Worm (Caenorhabditis elegans) whole organism, L1 larva: ENCODE data around the gene clh-3.
A peak's percentile ranks its signal among the peaks of the same experiment; 100 is the strongest.

Experiments
- C04F5.9 ChIP-seq: sonication (generic microtip); optimal IDR thresholded peaks from 2 replicates; lab custom pipeline; 2016; ENCODE audit warnings: missing genetic modification characterization, missing compliant biosample characterization
- C16A3.4 ChIP-seq: fragments of 150-350 bp; optimal IDR thresholded peaks from 2 replicates; lab custom pipeline; 2014; ENCODE audit warnings: missing biosample characterization, missing genetic modification characterization
- C34B4.2 ChIP-seq: sonication (generic microtip); optimal IDR thresholded peaks from 2 replicates; lab custom pipeline; 2017; ENCODE audit warnings: mild to moderate bottlenecking, missing genetic modification characterization, missing compliant biosample characterization
- F16B12.6 ChIP-seq: fragments of 150-350 bp; optimal IDR thresholded peaks from 2 replicates; lab custom pipeline; 2014; ENCODE audit warnings: missing biosample characterization, missing genetic modification characterization
- Y116A8C.19 ChIP-seq: sonication (generic microtip); optimal IDR thresholded peaks from 2 replicates; lab custom pipeline; 2016; ENCODE audit warnings: missing compliant biosample characterization, missing genetic modification characterization, borderline replicate concordance
- ama-1 ChIP-seq: fragments of 150-350 bp; optimal IDR thresholded peaks from 2 replicates; lab custom pipeline; 2014
- blmp-1 ChIP-seq: fragments of 150-350 bp; optimal IDR thresholded peaks from 2 replicates; lab custom pipeline; 2014; ENCODE audit warnings: missing biosample characterization, missing genetic modification characterization
- ceh-63 ChIP-seq: fragments of 200-800 bp; sonication (Bioruptor generic); optimal IDR thresholded peaks from 2 replicates; lab custom pipeline; 2018; ENCODE audit warnings: mild to moderate bottlenecking, missing genetic modification characterization, missing compliant biosample characterization
- ceh-88 ChIP-seq: fragments of 200-800 bp; sonication (Bioruptor generic); IDR thresholded peaks from 2 replicates; pipeline ENCODE4 v1.3.6; 2022; ENCODE audit warnings: missing genetic modification characterization, missing compliant biosample characterization
- dpl-1 ChIP-seq, 3 experiments: fragments of 150-350 bp in 2 of 3; sonication (generic microtip) in 1 of 3; optimal IDR thresholded peaks; 2 replicates each; lab custom pipeline; 2014 to 2017; ENCODE audit warnings: missing biosample characterization in 3 of 3, missing genetic modification characterization in 3 of 3, missing genetic modification reagents in 3 of 3
- dsc-1 ChIP-seq: sonication (generic microtip); optimal IDR thresholded peaks from 2 replicates; lab custom pipeline; 2016; ENCODE audit warnings: mild to moderate bottlenecking, missing genetic modification characterization, missing compliant biosample characterization
- efl-1 ChIP-seq, 4 experiments: fragments of 150-350 bp; optimal IDR thresholded peaks in 3 of 4; peaks in 1 of 4; 1 replicate in 1 of 4; 2 replicates in 3 of 4; lab custom pipeline; 2014; ENCODE audit warnings: missing biosample characterization in 2 of 4, missing genetic modification characterization in 2 of 4, missing genetic modification reagents in 2 of 4
- egl-13 ChIP-seq: sonication (generic microtip); optimal IDR thresholded peaks from 2 replicates; lab custom pipeline; 2016; ENCODE audit warnings: missing genotype, missing genetic modification reagents, missing genetic modification characterization, missing compliant biosample characterization
- egl-27 ChIP-seq, 2 experiments: fragments of 150-350 bp in 1 of 2; sonication (generic microtip); optimal IDR thresholded peaks; 3 replicates each; lab custom pipeline; 2017 to 2018; ENCODE audit warnings: missing biosample characterization in 2 of 2, missing genetic modification characterization in 2 of 2, missing genetic modification reagents in 2 of 2
- elt-2 ChIP-seq: sonication (generic microtip); optimal IDR thresholded peaks from 2 replicates; lab custom pipeline; 2016; ENCODE audit warnings: missing genetic modification characterization, mild to moderate bottlenecking, inconsistent platforms, missing compliant biosample characterization, missing genetic modification reagents
- ets-5 ChIP-seq: fragments of 200-800 bp; sonication (Bioruptor generic); IDR thresholded peaks from 2 replicates; pipeline ENCODE4 v1.3.6; 2022; ENCODE audit warnings: missing genetic modification characterization, missing compliant biosample characterization
- fkh-10 ChIP-seq: sonication (generic microtip); optimal IDR thresholded peaks from 2 replicates; lab custom pipeline; 2017; ENCODE audit warnings: missing biosample characterization, missing genetic modification reagents, missing genetic modification characterization
- fkh-4 ChIP-seq: sonication (generic microtip); optimal IDR thresholded peaks from 2 replicates; lab custom pipeline; 2016; ENCODE audit warnings: missing compliant biosample characterization, missing genetic modification characterization, borderline replicate concordance
- fkh-8 ChIP-seq: sonication (generic microtip); optimal IDR thresholded peaks from 2 replicates; lab custom pipeline; 2016; ENCODE audit warnings: mild to moderate bottlenecking, missing genetic modification characterization, missing compliant biosample characterization
- grh-1 ChIP-seq: fragments of 200-800 bp; sonication (Bioruptor generic); IDR thresholded peaks from 2 replicates; pipeline ENCODE4 v1.3.6; 2022; ENCODE audit warnings: missing genetic modification reagents, missing genetic modification characterization, missing compliant biosample characterization
- hlh-17 ChIP-seq: fragments of 200-800 bp; sonication (Bioruptor generic); optimal IDR thresholded peaks from 2 replicates; lab custom pipeline; 2018; ENCODE audit warnings: missing genetic modification characterization, mild to moderate bottlenecking, missing compliant biosample characterization, moderate library complexity, borderline replicate concordance
- hlh-4 ChIP-seq: sonication (generic microtip); optimal IDR thresholded peaks from 2 replicates; lab custom pipeline; 2016; ENCODE audit warnings: mild to moderate bottlenecking, missing genetic modification characterization, missing compliant biosample characterization
- hpl-2 ChIP-seq: fragments of 150-350 bp; optimal IDR thresholded peaks from 2 replicates; lab custom pipeline; 2014; ENCODE audit warnings: missing biosample characterization, missing genetic modification reagents, missing genetic modification characterization
- irx-1 ChIP-seq: sonication (generic microtip); optimal IDR thresholded peaks from 2 replicates; lab custom pipeline; 2016; ENCODE audit warnings: missing genetic modification characterization, missing compliant biosample characterization
- lin-14 ChIP-seq: fragments of 200-800 bp; sonication (Bioruptor generic); optimal IDR thresholded peaks from 2 replicates; lab custom pipeline; 2018; ENCODE audit warnings: mild to moderate bottlenecking, missing genetic modification characterization, moderate library complexity, missing compliant biosample characterization
- lir-3 ChIP-seq: sonication (generic microtip); optimal IDR thresholded peaks from 2 replicates; lab custom pipeline; 2016; ENCODE audit warnings: mild to moderate bottlenecking, missing genetic modification characterization, moderate library complexity, missing compliant biosample characterization; ENCODE audit not compliant: poor library complexity
- mab-9 ChIP-seq: fragments of 200-800 bp; sonication (Bioruptor generic); IDR thresholded peaks from 2 replicates; pipeline ENCODE4 v1.3.6; 2022; ENCODE audit warnings: missing genetic modification reagents, missing genetic modification characterization, missing compliant biosample characterization
- mep-1 ChIP-seq: fragments of 150-350 bp; optimal IDR thresholded peaks from 2 replicates; lab custom pipeline; 2014; ENCODE audit warnings: missing biosample characterization, missing genetic modification characterization
- nhr-20 ChIP-seq: sonication (generic microtip); optimal IDR thresholded peaks from 2 replicates; lab custom pipeline; 2016; ENCODE audit warnings: mild to moderate bottlenecking, missing genetic modification characterization, missing compliant biosample characterization
- nhr-28 ChIP-seq: fragments of 150-350 bp; optimal IDR thresholded peaks from 2 replicates; lab custom pipeline; 2014; ENCODE audit warnings: missing biosample characterization, missing genetic modification characterization
- nhr-47 ChIP-seq: sonication (generic microtip); optimal IDR thresholded peaks from 2 replicates; lab custom pipeline; 2016; ENCODE audit warnings: mild to moderate bottlenecking, missing genetic modification characterization, moderate library complexity, missing compliant biosample characterization
- nhr-71 ChIP-seq: sonication (generic microtip); optimal IDR thresholded peaks from 2 replicates; lab custom pipeline; 2016; ENCODE audit warnings: mild to moderate bottlenecking, missing genetic modification characterization, moderate library complexity, missing compliant biosample characterization
- nhr-77 ChIP-seq: fragments of 150-350 bp; optimal IDR thresholded peaks from 2 replicates; lab custom pipeline; 2014; ENCODE audit warnings: missing biosample characterization, missing genetic modification characterization
- nhr-84 ChIP-seq: sonication (generic microtip); optimal IDR thresholded peaks from 2 replicates; lab custom pipeline; 2017; ENCODE audit warnings: missing biosample characterization, missing genetic modification characterization
- nhr-85 ChIP-seq: sonication (generic microtip); peaks from one replicate; lab custom pipeline; 2016; ENCODE audit warnings: missing genetic modification characterization, inconsistent platforms, missing compliant biosample characterization
- nhr-90 ChIP-seq: sonication (generic microtip); optimal IDR thresholded peaks from 2 replicates; lab custom pipeline; 2016; ENCODE audit warnings: mild to moderate bottlenecking, missing genetic modification characterization, missing compliant biosample characterization; ENCODE audit not compliant: poor library complexity
- pax-3 ChIP-seq: fragments of 200-800 bp; sonication (Bioruptor generic); optimal IDR thresholded peaks from 2 replicates; lab custom pipeline; 2018; ENCODE audit warnings: mild to moderate bottlenecking, missing genetic modification characterization, moderate library complexity, missing compliant biosample characterization
- pqm-1 ChIP-seq: sonication (generic microtip); optimal IDR thresholded peaks from 3 replicates; lab custom pipeline; 2017; ENCODE audit warnings: missing biosample characterization, missing genetic modification characterization
- snpc-4 ChIP-seq: fragments of 150-350 bp; optimal IDR thresholded peaks from 2 replicates; lab custom pipeline; 2014; ENCODE audit warnings: missing biosample characterization, missing genetic modification characterization
- swsn-7 ChIP-seq: sonication (generic microtip); optimal IDR thresholded peaks from 2 replicates; lab custom pipeline; 2016; ENCODE audit warnings: missing genetic modification characterization, missing compliant biosample characterization
- tlp-1 ChIP-seq: fragments of 150-350 bp; optimal IDR thresholded peaks from 2 replicates; lab custom pipeline; 2014; ENCODE audit warnings: missing biosample characterization, missing genetic modification characterization
- unc-30 ChIP-seq: sonication (generic microtip); optimal IDR thresholded peaks from 2 replicates; lab custom pipeline; 2017; ENCODE audit warnings: missing biosample characterization, missing genetic modification characterization
- unc-62 ChIP-seq: fragments of 150-350 bp; optimal IDR thresholded peaks from 2 replicates; lab custom pipeline; 2014; ENCODE audit warnings: missing biosample characterization, missing genetic modification reagents, missing genetic modification characterization
- xbp-1 ChIP-seq: sonication (generic microtip); optimal IDR thresholded peaks from 2 replicates; lab custom pipeline; 2016; ENCODE audit warnings: missing genetic modification characterization, missing compliant biosample characterization
- ztf-4 ChIP-seq: fragments of 150-350 bp; optimal IDR thresholded peaks from 2 replicates; lab custom pipeline; 2014; ENCODE audit warnings: missing biosample characterization, missing genetic modification characterization

The clh-3 gene

DNA sequence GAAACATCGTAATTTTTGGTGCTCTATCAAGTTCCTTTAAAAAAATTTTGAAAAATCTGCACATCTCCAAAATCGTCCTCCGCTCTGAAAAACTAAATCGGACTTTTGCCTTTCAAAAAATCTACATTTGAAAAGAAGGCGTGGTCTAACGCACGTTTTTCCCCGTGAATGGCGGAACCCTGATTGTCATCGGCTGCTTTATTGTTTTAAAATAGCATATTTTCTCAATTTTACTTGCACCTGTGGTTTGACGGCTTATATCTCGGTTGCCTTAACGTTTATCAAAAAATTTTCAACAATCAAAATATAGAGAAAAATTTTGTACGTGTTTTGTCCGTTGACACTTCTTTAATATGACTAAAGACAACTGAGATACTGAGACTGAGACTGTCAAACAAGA, 6.2 kb upstream of the clh-3 start:
- TF ChIP-seq nhr-84 (tag; lab: Kevin White, UChicago) (no peak), fkh-8 (no peak), xbp-1 (no peak), fkh-10 (GFP tag; lab: Kevin White, UChicago) (no peak), ets-5 (GFP tag; lab: Robert Waterston, UW) (no peak), pqm-1 (tag; lab: Kevin White, UChicago) (no peak), nhr-77 (no peak), hlh-4 (tag; lab: Kevin White, UChicago) (no peak), C04F5.9 (tag; lab: Kevin White, UChicago) (no peak), snpc-4 (peak; percentile 90), fkh-4 (tag; lab: Kevin White, UChicago) (no peak), efl-1 (optimal IDR thresholded peaks at IDR 0.05; lab: Kevin White, UChicago) (no peak), efl-1 (GFP tag; optimal IDR thresholded peaks at IDR 0.05 in 1 of 2; lab: Kevin White, UChicago) (peak in 1 of 2 experiments; percentile 54), nhr-28 (no peak), egl-13 (tag; lab: Kevin White, UChicago) (no peak), Y116A8C.19 (no peak), irx-1 (tag; lab: Kevin White, UChicago) (no peak)

ce11 chrII:7230684-7231083, 5.0 kb upstream of the clh-3 start:
- TF ChIP-seq lir-3 (no peak), grh-1 (GFP tag; lab: Robert Waterston, UW) (0 out of 2 replicates have a peak, but pooled peaks have one; percentile 9), fkh-8 (no peak), efl-1 (optimal IDR thresholded peaks at IDR 0.05; lab: Kevin White, UChicago) (no peak), efl-1 (GFP tag; optimal IDR thresholded peaks at IDR 0.05 in 1 of 2; lab: Kevin White, UChicago) (peak in 1 of 2 experiments; percentile 1), mep-1 (tag; lab: Kevin White, UChicago) (peak; percentile 5)
- TF ChIP-seq, all 84 proteins: peak for 3

ce11 chrII:7228646-7229200, 3.0 kb upstream of the clh-3 start, which contains the start of gene F32A5.4:
Gene F32A5.4 (plus strand): TSS chrII:7229150.
- TF ChIP-seq grh-1 (GFP tag; lab: Robert Waterston, UW) (peak; percentile 38), nhr-71 (tag; lab: Kevin White, UChicago) (peak; percentile 4), elt-2 (tag; lab: Kevin White, UChicago) (no peak), C04F5.9 (tag; lab: Kevin White, UChicago) (no peak), ama-1 (peak; percentile 6), F16B12.6 (tag; lab: Kevin White, UChicago) (no peak), swsn-7 (tag; lab: Kevin White, UChicago) (peak; percentile 19), dpl-1 (GFP tag; optimal IDR thresholded peaks at IDR 0.05; lab: Kevin White, UChicago) (no peak), blmp-1 (tag; lab: Kevin White, UChicago) (peak; percentile 40), efl-1 (optimal IDR thresholded peaks at IDR 0.05; lab: Kevin White, UChicago) (no peak), efl-1 (GFP tag; optimal IDR thresholded peaks at IDR 0.05 in 1 of 2; lab: Kevin White, UChicago) (peak in 1 of 2 experiments; percentile 75), nhr-20 (tag; lab: Kevin White, UChicago) (peak; percentile 17), nhr-85 (tag; lab: Kevin White, UChicago) (peak; percentile 69), lin-14 (GFP tag; lab: Kevin White, UChicago) (peak; percentile 22), dsc-1 (no peak), mep-1 (tag; lab: Kevin White, UChicago) (peak; percentile 4)

DNA sequence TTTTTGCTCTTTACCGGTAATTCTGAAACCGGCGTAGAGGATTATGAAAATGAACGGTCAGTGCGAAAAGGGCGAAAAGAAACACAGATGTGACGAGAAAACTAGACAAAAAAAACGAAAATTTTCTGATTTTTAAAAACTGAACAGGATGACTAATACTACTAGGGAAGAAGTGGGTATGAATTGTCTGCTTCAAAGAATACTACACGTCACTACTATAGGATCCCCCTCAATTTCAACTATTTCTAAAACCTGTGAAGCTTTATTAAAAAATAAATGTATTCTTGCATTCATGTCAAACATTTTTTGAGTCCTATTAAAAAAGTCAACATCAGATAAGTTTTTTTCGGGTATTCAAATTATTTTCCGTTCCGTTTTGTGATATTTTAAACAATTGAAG, 1.6 kb downstream of the clh-3 start:
- TF ChIP-seq C34B4.2 (no peak), hpl-2 (GFP tag; lab: Kevin White, UChicago) (no peak), ztf-4 (tag; lab: Kevin White, UChicago) (no peak), dsc-1 (no peak), pax-3 (tag; lab: Kevin White, UChicago) (no peak), lir-3 (no peak), C16A3.4 (tag; lab: Kevin White, UChicago) (no peak), egl-27 (tag; optimal IDR thresholded peaks at IDR 0.05; lab: Kevin White, UChicago) (no peak), ceh-63 (GFP tag; lab: Kevin White, UChicago) (no peak), nhr-47 (tag; lab: Kevin White, UChicago) (no peak), nhr-84 (tag; lab: Kevin White, UChicago) (no peak), mab-9 (GFP tag; lab: Robert Waterston, UW) (no peak), tlp-1 (no peak), hlh-17 (GFP tag; lab: Kevin White, UChicago) (no peak), unc-62 (GFP tag; lab: Kevin White, UChicago) (no peak), ceh-88 (GFP tag; lab: Robert Waterston, UW) (no peak), unc-30 (no peak), egl-13 (tag; lab: Kevin White, UChicago) (no peak), nhr-90 (tag; lab: Kevin White, UChicago) (no peak)
- TF ChIP-seq, all 84 proteins: peak for 0
